Fruit fly (Drosophila melanogaster) whole organism, embryonic: ENCODE results near the gene uncNacbeta.

ENCODE experiments used
- Bteb2 ChIP-seq: fragments of 200-800 bp; sonication (Bioruptor generic); optimal IDR thresholded peaks from 2 replicates; lab custom pipeline; 2016; ENCODE audit warnings: missing biosample characterization, missing genetic modification characterization
- CG11398 ChIP-seq: fragments of 200-800 bp; sonication (Bioruptor generic); optimal IDR thresholded peaks from 2 replicates; lab custom pipeline; 2016; ENCODE audit warnings: missing biosample characterization, missing genetic modification characterization
- CG1233 ChIP-seq: fragments of 200-800 bp; sonication (Bioruptor generic); optimal IDR thresholded peaks from 4 replicates; lab custom pipeline; 2018; ENCODE audit warnings: missing biosample characterization, mild to moderate bottlenecking, missing genetic modification characterization
- CG1602 ChIP-seq: fragments of 200-800 bp; sonication (Bioruptor generic); optimal IDR thresholded peaks from 3 replicates; lab custom pipeline; 2016; ENCODE audit warnings: missing biosample characterization, missing genetic modification characterization
- CG17568 ChIP-seq: fragments of 200-800 bp; sonication (Bioruptor generic); optimal IDR thresholded peaks from 2 replicates; lab custom pipeline; 2018; ENCODE audit warnings: missing biosample characterization, mild to moderate bottlenecking, missing genetic modification characterization, moderate library complexity
- CG18262 ChIP-seq: fragments of 200-800 bp; optimal IDR thresholded peaks from 3 replicates; lab custom pipeline; 2019; ENCODE audit warnings: missing biosample characterization, mild to moderate bottlenecking, missing genetic modification characterization, moderate library complexity
- CG3726 ChIP-seq: fragments of 200-800 bp; sonication (Bioruptor generic); IDR thresholded peaks from 3 replicates; pipeline ENCODE4, ENCODE4 v1.3.6; 2022; ENCODE audit warnings: missing biosample characterization, missing genetic modification characterization
- CG3838 ChIP-seq: fragments of 200-800 bp; sonication (Bioruptor generic); optimal IDR thresholded peaks from 3 replicates; lab custom pipeline; 2016; ENCODE audit warnings: missing biosample characterization, missing genetic modification characterization
- CG4282 ChIP-seq: fragments of 200-800 bp; sonication (Bioruptor generic); optimal IDR thresholded peaks from 2 replicates; lab custom pipeline; 2016; ENCODE audit warnings: missing biosample characterization, missing genetic modification characterization
- CG5245 ChIP-seq: fragments of 200-800 bp; sonication (Bioruptor generic); optimal IDR thresholded peaks from 3 replicates; lab custom pipeline; 2016; ENCODE audit warnings: missing biosample characterization, missing genetic modification characterization
- CG7357 ChIP-seq: fragments of 200-800 bp; sonication (Bioruptor generic); IDR thresholded peaks from 3 replicates; pipeline ENCODE4 v1.3.6; 2022; ENCODE audit warnings: missing biosample characterization, missing genetic modification characterization
- CG7556 ChIP-seq: fragments of 200-800 bp; sonication (Bioruptor generic); optimal IDR thresholded peaks from 2 replicates; lab custom pipeline; 2017; ENCODE audit warnings: missing biosample characterization, mild to moderate bottlenecking, missing genetic modification characterization
- CG8924 ChIP-seq: fragments of 200-800 bp; optimal IDR thresholded peaks from 3 replicates; lab custom pipeline; 2019; ENCODE audit warnings: missing biosample characterization, mild to moderate bottlenecking, missing genetic modification characterization, moderate library complexity
- CG9797 ChIP-seq: fragments of 200-800 bp; sonication (Bioruptor generic); optimal IDR thresholded peaks from 3 replicates; lab custom pipeline; 2018; ENCODE audit warnings: missing biosample characterization, mild to moderate bottlenecking, missing genetic modification characterization
- Dfd ChIP-seq, 2 experiments: fragments of >200 bp; optimal IDR thresholded peaks; 2 replicates each; lab custom pipeline; 2017; ENCODE audit warnings: missing biosample characterization in 2 of 2, missing genetic modification characterization in 2 of 2
- Dip3 ChIP-seq: fragments of 200-800 bp; sonication (Bioruptor generic); optimal IDR thresholded peaks from 3 replicates; lab custom pipeline; 2016; ENCODE audit warnings: missing biosample characterization, missing genetic modification characterization
- E2f2 ChIP-seq: fragments of 200-800 bp; sonication (Bioruptor generic); IDR thresholded peaks from 2 replicates; pipeline ENCODE4 v1.3.6; 2022; ENCODE audit warnings: missing biosample characterization, missing genetic modification characterization
- Fer1 ChIP-seq: fragments of 200-800 bp; sonication (Bioruptor generic); optimal IDR thresholded peaks from 2 replicates; lab custom pipeline; 2017; ENCODE audit warnings: missing biosample characterization, mild to moderate bottlenecking, missing genetic modification characterization
- H2.0 ChIP-seq: fragments of 200-800 bp; sonication (Bioruptor generic); IDR thresholded peaks from 2 replicates; pipeline ENCODE4 v1.3.6; 2022; ENCODE audit warnings: missing biosample characterization, missing genetic modification characterization
- HLH3B ChIP-seq: fragments of 200-800 bp; sonication (Bioruptor generic); IDR thresholded peaks from 2 replicates; pipeline ENCODE4 v1.3.6; 2022; ENCODE audit warnings: missing biosample characterization, missing genetic modification characterization
- MBD-R2 ChIP-seq: fragments of 200-800 bp; sonication (Bioruptor generic); IDR thresholded peaks from 2 replicates; pipeline ENCODE4 v1.3.6; 2022; ENCODE audit warnings: missing biosample characterization, missing genetic modification characterization
- Nf-YC ChIP-seq: fragments of 200-800 bp; optimal IDR thresholded peaks from 3 replicates; lab custom pipeline; 2019; ENCODE audit warnings: missing biosample characterization, mild to moderate bottlenecking, missing genetic modification characterization, moderate library complexity
- Ssrp ChIP-seq: fragments of 200-800 bp; sonication (Bioruptor generic); optimal IDR thresholded peaks from 2 replicates; lab custom pipeline; 2018; ENCODE audit warnings: missing biosample characterization, mild to moderate bottlenecking, missing genetic modification characterization, moderate library complexity
- Stat92E ChIP-seq, 3 experiments: fragments of >200 bp in 2 of 3; fragments of 200-800 bp in 1 of 3; sonication (Bioruptor generic) in 1 of 3; optimal IDR thresholded peaks; 2 replicates each; lab custom pipeline; 2017 to 2019; ENCODE audit warnings: missing biosample characterization in 3 of 3, missing genetic modification characterization in 3 of 3, mild to moderate bottlenecking in 1 of 3, moderate library complexity in 1 of 3
- Usf ChIP-seq: fragments of 200-800 bp; sonication (Bioruptor generic); optimal IDR thresholded peaks from 2 replicates; lab custom pipeline; 2017; ENCODE audit warnings: missing genotype, missing biosample characterization, missing genetic modification characterization
- Vsx1 ChIP-seq: fragments of 200-800 bp; sonication (Bioruptor generic); optimal IDR thresholded peaks from 2 replicates; lab custom pipeline; 2017; ENCODE audit warnings: missing biosample characterization, mild to moderate bottlenecking, missing genetic modification characterization, missing genetic modification reagents
- bcd ChIP-seq: fragments of 200-800 bp; sonication (Bioruptor generic); optimal IDR thresholded peaks from 2 replicates; lab custom pipeline; 2017; ENCODE audit warnings: missing biosample characterization, mild to moderate bottlenecking, missing genetic modification characterization
- cas ChIP-seq: fragments of 200-800 bp; sonication (Bioruptor generic); IDR thresholded peaks from 2 replicates; pipeline ENCODE4 v1.3.6; 2022; ENCODE audit warnings: missing biosample characterization, missing genetic modification characterization
- cg ChIP-seq: fragments of 200-800 bp; sonication (Bioruptor generic); optimal IDR thresholded peaks from 3 replicates; lab custom pipeline; 2019; ENCODE audit warnings: missing biosample characterization, mild to moderate bottlenecking, missing genetic modification characterization, moderate library complexity
- dm ChIP-seq: fragments of 200-800 bp; sonication (Bioruptor generic); optimal IDR thresholded peaks from 3 replicates; lab custom pipeline; 2016; ENCODE audit warnings: missing biosample characterization, missing genetic modification characterization
- exex ChIP-seq: fragments of 200-800 bp; sonication (Bioruptor generic); optimal IDR thresholded peaks from 4 replicates; lab custom pipeline; 2018; ENCODE audit warnings: missing biosample characterization, mild to moderate bottlenecking, missing genetic modification characterization, moderate library complexity
- fd102C ChIP-seq: fragments of 200-800 bp; sonication (Bioruptor generic); optimal IDR thresholded peaks from 2 replicates; lab custom pipeline; 2018; ENCODE audit warnings: missing biosample characterization, mild to moderate bottlenecking, missing genetic modification characterization, moderate library complexity
- fru ChIP-seq: fragments of >200 bp; optimal IDR thresholded peaks from 2 replicates; lab custom pipeline; 2017
- gem ChIP-seq: fragments of 200-800 bp; sonication (Bioruptor generic); optimal IDR thresholded peaks from 2 replicates; lab custom pipeline; 2019; ENCODE audit warnings: missing biosample characterization, mild to moderate bottlenecking, missing genetic modification characterization, moderate library complexity
- her ChIP-seq: fragments of 200-800 bp; sonication (Bioruptor generic); optimal IDR thresholded peaks from 2 replicates; lab custom pipeline; 2016; ENCODE audit warnings: missing biosample characterization, missing genetic modification characterization
- knrl ChIP-seq: fragments of 200-800 bp; sonication (Bioruptor generic); IDR thresholded peaks from 3 replicates; pipeline ENCODE4 v1.3.6; 2022; ENCODE audit warnings: missing biosample characterization, missing genetic modification characterization; ENCODE audit not compliant: partially characterized antibody
- mirr ChIP-seq: fragments of 200-800 bp; sonication (Bioruptor generic); optimal IDR thresholded peaks from 3 replicates; lab custom pipeline; 2018; ENCODE audit warnings: missing biosample characterization, mild to moderate bottlenecking, missing genetic modification characterization
- mld ChIP-seq: fragments of 200-800 bp; sonication (Bioruptor generic); IDR thresholded peaks from 3 replicates; pipeline ENCODE4 v1.3.6; 2022; ENCODE audit warnings: missing biosample characterization, missing genetic modification characterization; ENCODE audit not compliant: partially characterized antibody
- phol ChIP-seq: fragments of 200-800 bp; sonication (Bioruptor generic); optimal IDR thresholded peaks from 3 replicates; lab custom pipeline; 2018; ENCODE audit warnings: missing biosample characterization, mild to moderate bottlenecking, missing genetic modification characterization, moderate library complexity
- prd ChIP-seq, 3 experiments: fragments of >200 bp in 2 of 3; fragments of 200-800 bp in 1 of 3; sonication (Bioruptor generic) in 1 of 3; optimal IDR thresholded peaks in 2 of 3; IDR thresholded peaks in 1 of 3; 2 replicates in 2 of 3; 3 replicates in 1 of 3; pipeline versions ENCODE4 v1.3.6 to Lab custom; 2017 to 2022; ENCODE audit warnings: missing biosample characterization in 1 of 3, missing genetic modification characterization in 1 of 3
- row ChIP-seq: fragments of 200-800 bp; sonication (Bioruptor generic); IDR thresholded peaks from 3 replicates; pipeline ENCODE4 v1.3.6; 2022; ENCODE audit warnings: missing biosample characterization, missing genetic modification characterization
- sd ChIP-seq: fragments of 200-800 bp; sonication (Bioruptor generic); optimal IDR thresholded peaks from 3 replicates; lab custom pipeline; 2018; ENCODE audit warnings: missing biosample characterization, mild to moderate bottlenecking, missing genetic modification characterization, moderate library complexity
- slbo ChIP-seq: fragments of 200-800 bp; sonication (Bioruptor generic); IDR thresholded peaks from 2 replicates; pipeline ENCODE4 v1.3.6; 2022; ENCODE audit warnings: missing biosample characterization, missing genetic modification characterization
- so ChIP-seq: fragments of 200-800 bp; sonication (Bioruptor generic); IDR thresholded peaks from 3 replicates; pipeline ENCODE4 v1.3.6; 2022; ENCODE audit warnings: missing biosample characterization, missing genetic modification characterization
- toy ChIP-seq: fragments of 200-800 bp; sonication (Bioruptor generic); IDR thresholded peaks from 2 replicates; pipeline ENCODE4 v1.3.6; 2022; ENCODE audit warnings: missing biosample characterization, missing genetic modification characterization
- vnd ChIP-seq: fragments of 200-800 bp; sonication (Bioruptor generic); IDR thresholded peaks from 3 replicates; pipeline ENCODE4 v1.3.6; 2022; ENCODE audit warnings: missing biosample characterization, missing genetic modification characterization; ENCODE audit not compliant: partially characterized antibody
- vvl ChIP-seq: fragments of 200-800 bp; sonication (Bioruptor generic); IDR thresholded peaks from 2 replicates; pipeline ENCODE4 v1.3.6; 2022; ENCODE audit warnings: missing biosample characterization, missing genetic modification characterization

Gene uncNacbeta

dm6 chr2L:542338-542967, 21.2 kb downstream of the uncNacbeta start, which contains the start of gene lwr (continued):
- TF ChIP-seq knrl (GFP tag; lab: Robert Waterston, UW) (peak; percentile 56; the same call in 2 of the 3 replicates), CG1233 (GFP tag; lab: Kevin White, UChicago) (no peak), Dip3 (GFP tag; lab: Kevin White, UChicago) (no peak), CG4282 (no peak), sd (tag; lab: Kevin White, UChicago) (no peak), CG9797 (peak; percentile 89), HLH3B (no peak), vnd (GFP tag; lab: Robert Waterston, UW) (0 out of 3 replicates have a peak, but pooled peaks have one; percentile 40)
- TF ChIP-seq, all 482 proteins: peak for 64

- TF ChIP-seq Fer1 (GFP tag; lab: Kevin White, UChicago) (peak; percentile 6), Dfd (GFP tag; optimal IDR thresholded peaks at IDR 0.05; lab: Kevin White, UChicago) (no peak), gem (tag; lab: Kevin White, UChicago) (no peak), row (GFP tag; lab: Robert Waterston, UW) (no peak), CG3726 (GFP tag; lab: Robert Waterston, UW) (no peak), her (GFP tag; lab: Kevin White, UChicago) (no peak), H2.0 (GFP tag; lab: Robert Waterston, UW) (no peak), CG8924 (peak; percentile 52), bcd (no peak), vnd (GFP tag; lab: Robert Waterston, UW) (peak; percentile 51; the same call in 2 of the 3 replicates), Vsx1 (GFP tag; lab: Kevin White, UChicago) (no peak), CG18262 (tag; lab: Kevin White, UChicago) (peak; percentile 43), fru (no peak), mld (GFP tag; lab: Robert Waterston, UW) (peak; percentile 66; the same call in 1 of the 3 replicates), CG3838 (GFP tag; lab: Kevin White, UChicago) (no peak), E2f2 (GFP tag; lab: Robert Waterston, UW) (peak; percentile 74), Stat92E (GFP tag; optimal IDR thresholded peaks at IDR 0.05; lab: Kevin White, UChicago) (peak in 1 of 3 experiments; percentile 97), Bteb2 (GFP tag; lab: Kevin White, UChicago) (no peak), slbo (GFP tag; lab: Robert Waterston, UW) (no peak; the same call in 1 of the 2 replicates), CG7357 (GFP tag; lab: Robert Waterston, UW) (no peak), CG7556 (GFP tag; lab: Kevin White, UChicago) (no peak), CG9797 (peak; percentile 85), prd (optimal IDR thresholded peaks at IDR 0.05; lab: Kevin White, UChicago) (no peak), prd (GFP tag; IDR thresholded peaks at IDR 0.05; lab: Robert Waterston, UW) (no peak), CG1602 (GFP tag; lab: Kevin White, UChicago) (no peak), Ssrp (tag; lab: Kevin White, UChicago) (no peak), cg (peak; percentile 21), vvl (GFP tag; lab: Robert Waterston, UW) (peak; percentile 82), phol (tag; lab: Kevin White, UChicago) (peak; percentile 100), cas (GFP tag; lab: Robert Waterston, UW) (no peak), mirr (GFP tag; lab: Kevin White, UChicago) (peak; percentile 37), dm (peak; percentile 63), so (GFP tag; lab: Robert Waterston, UW) (peak; percentile 51; the same call in 1 of the 3 replicates), exex (no peak), MBD-R2 (GFP tag; lab: Robert Waterston, UW) (no peak; the same call in 1 of the 2 replicates), CG5245 (no peak), fd102C (no peak), toy (GFP tag; lab: Robert Waterston, UW) (no peak), CG11398 (GFP tag; lab: Kevin White, UChicago) (peak; percentile 36), Usf (GFP tag; lab: Kevin White, UChicago) (no peak), CG17568 (GFP tag; lab: Kevin White, UChicago) (no peak), Nf-YC (tag; lab: Kevin White, UChicago) (peak; percentile 56)
Observed at dm6 chr2L:540572-541210, 22.9 kb downstream of the uncNacbeta start.
